Worm (Caenorhabditis elegans) whole organism, L3 larva: ENCODE results near the gene lgc-5.
"Not testable (repeated sequence)": the region's sequence is repeated elsewhere in the genome, so short reads cannot be mapped to it uniquely, and the experiment has no call there.

Source experiments
- R02D3.7 ChIP-seq: fragments of 150-350 bp; optimal IDR thresholded peaks from 2 replicates; lab custom pipeline; 2014; ENCODE audit warnings: missing biosample characterization, missing genetic modification characterization
- ceh-16 ChIP-seq: sonication (generic microtip); optimal IDR thresholded peaks from 2 replicates; lab custom pipeline; 2017; ENCODE audit warnings: missing biosample characterization, missing genetic modification characterization
- ceh-28 ChIP-seq: fragments of 150-350 bp; optimal IDR thresholded peaks from 2 replicates; lab custom pipeline; 2014; ENCODE audit warnings: missing biosample characterization, missing genetic modification reagents, missing genetic modification characterization
- ceh-82 ChIP-seq: fragments of 150-350 bp; optimal IDR thresholded peaks from 2 replicates; lab custom pipeline; 2014; ENCODE audit warnings: missing biosample characterization, missing genetic modification characterization
- ceh-9 ChIP-seq: sonication (generic microtip); optimal IDR thresholded peaks from 2 replicates; lab custom pipeline; 2018; ENCODE audit warnings: missing biosample characterization, missing genetic modification characterization
- egl-27 ChIP-seq: sonication (generic microtip); optimal IDR thresholded peaks from 4 replicates; lab custom pipeline; 2017; ENCODE audit warnings: missing biosample characterization, missing genetic modification reagents, missing genetic modification characterization
- elt-1 ChIP-seq: fragments of 150-350 bp; optimal IDR thresholded peaks from 2 replicates; lab custom pipeline; 2014; ENCODE audit warnings: missing biosample characterization, missing genetic modification characterization
- elt-2 ChIP-seq: sonication (generic microtip); optimal IDR thresholded peaks from 2 replicates; lab custom pipeline; 2016; ENCODE audit warnings: missing genetic modification reagents, mild to moderate bottlenecking, missing genetic modification characterization, missing compliant biosample characterization
- elt-3 ChIP-seq, 3 experiments: fragments of 150-350 bp in 1 of 3; sonication (generic microtip) in 2 of 3; optimal IDR thresholded peaks; 2 replicates in 2 of 3; 4 replicates in 1 of 3; lab custom pipeline; 2014 to 2017; ENCODE audit warnings: missing biosample characterization in 3 of 3, missing genetic modification characterization in 3 of 3
- eor-1 ChIP-seq, 2 experiments: fragments of 150-350 bp; optimal IDR thresholded peaks; 2 replicates each; lab custom pipeline; 2014 to 2018; ENCODE audit warnings: missing biosample characterization in 2 of 2, missing genetic modification characterization in 2 of 2
- fkh-2 ChIP-seq: fragments of 150-350 bp; optimal IDR thresholded peaks from 2 replicates; lab custom pipeline; 2014; ENCODE audit warnings: missing biosample characterization, missing genetic modification reagents, missing genetic modification characterization
- fos-1 ChIP-seq: fragments of 150-350 bp; optimal IDR thresholded peaks from 2 replicates; lab custom pipeline; 2014; ENCODE audit warnings: missing biosample characterization, missing genetic modification characterization
- hmg-11 ChIP-seq: sonication (generic microtip); optimal IDR thresholded peaks from 2 replicates; lab custom pipeline; 2016; ENCODE audit warnings: missing genetic modification characterization, missing compliant biosample characterization
- jun-1 ChIP-seq: fragments of 150-350 bp; optimal IDR thresholded peaks from 2 replicates; lab custom pipeline; 2014; ENCODE audit warnings: missing biosample characterization, missing genetic modification reagents, missing genetic modification characterization
- lin-15B ChIP-seq: fragments of 150-350 bp; optimal IDR thresholded peaks from 2 replicates; lab custom pipeline; 2014; ENCODE audit warnings: missing biosample characterization, missing genetic modification characterization
- mdl-1 ChIP-seq: fragments of 150-350 bp; optimal IDR thresholded peaks from 2 replicates; lab custom pipeline; 2014; ENCODE audit warnings: missing biosample characterization, missing genetic modification characterization
- mml-1 ChIP-seq: fragments of 150-350 bp; sonication (generic microtip); optimal IDR thresholded peaks from 3 replicates; lab custom pipeline; 2014; ENCODE audit warnings: missing biosample characterization, missing genetic modification characterization
- nfya-1 ChIP-seq: sonication (generic microtip); optimal IDR thresholded peaks from 2 replicates; lab custom pipeline; 2017; ENCODE audit warnings: missing genetic modification characterization, mild to moderate bottlenecking, missing compliant biosample characterization, antibody characterized with exemption, moderate library complexity; ENCODE audit not compliant: insufficient read depth
- nhr-12 ChIP-seq: fragments of 150-350 bp; optimal IDR thresholded peaks from 2 replicates; lab custom pipeline; 2014; ENCODE audit warnings: missing biosample characterization, missing genetic modification characterization
- nhr-23 ChIP-seq: fragments of 150-350 bp; optimal IDR thresholded peaks from 2 replicates; lab custom pipeline; 2014; ENCODE audit warnings: missing biosample characterization, missing genetic modification reagents, missing genetic modification characterization
- nhr-237 ChIP-seq: fragments of 150-350 bp; optimal IDR thresholded peaks from 2 replicates; lab custom pipeline; 2014; ENCODE audit warnings: missing biosample characterization, missing genetic modification characterization
- nhr-43 ChIP-seq: sonication (generic microtip); optimal IDR thresholded peaks from 2 replicates; lab custom pipeline; 2016; ENCODE audit warnings: mild to moderate bottlenecking, missing genetic modification characterization, missing compliant biosample characterization; ENCODE audit not compliant: poor library complexity, severe bottlenecking
- nhr-67 ChIP-seq: fragments of 150-350 bp; optimal IDR thresholded peaks from 2 replicates; lab custom pipeline; 2014; ENCODE audit warnings: missing biosample characterization, missing genetic modification characterization
- nhr-76 ChIP-seq: fragments of 150-350 bp; sonication (generic microtip); optimal IDR thresholded peaks from 5 replicates; lab custom pipeline; 2014; ENCODE audit warnings: missing biosample characterization, missing genetic modification characterization
- nhr-77 ChIP-seq: fragments of 150-350 bp; optimal IDR thresholded peaks from 2 replicates; lab custom pipeline; 2014; ENCODE audit warnings: missing biosample characterization, missing genetic modification characterization
- pqm-1 ChIP-seq: fragments of 150-350 bp; optimal IDR thresholded peaks from 2 replicates; lab custom pipeline; 2017; ENCODE audit warnings: missing biosample characterization, missing genetic modification characterization, inconsistent platforms
- sea-2 ChIP-seq: fragments of 150-350 bp; sonication (generic microtip); optimal IDR thresholded peaks from 4 replicates; lab custom pipeline; 2014; ENCODE audit warnings: missing biosample characterization, missing genetic modification reagents, missing genetic modification characterization
- snpc-4 ChIP-seq: fragments of 150-350 bp; optimal IDR thresholded peaks from 2 replicates; lab custom pipeline; 2014; ENCODE audit warnings: missing biosample characterization, missing genetic modification characterization
- tbx-2 ChIP-seq: sonication (generic microtip); optimal IDR thresholded peaks from 2 replicates; lab custom pipeline; 2016; ENCODE audit warnings: mild to moderate bottlenecking, missing genetic modification characterization, missing compliant biosample characterization
- unc-39 ChIP-seq: sonication (generic microtip); optimal IDR thresholded peaks from 4 replicates; lab custom pipeline; 2017; ENCODE audit warnings: missing biosample characterization, missing genetic modification characterization
- zag-1 ChIP-seq: fragments of 150-350 bp; optimal IDR thresholded peaks from 2 replicates; lab custom pipeline; 2014; ENCODE audit warnings: missing biosample characterization, missing genetic modification characterization
- ztf-11 ChIP-seq: fragments of 150-350 bp; optimal IDR thresholded peaks from 2 replicates; lab custom pipeline; 2014; ENCODE audit warnings: missing biosample characterization, missing genetic modification characterization

lgc-5 gene

DNA sequence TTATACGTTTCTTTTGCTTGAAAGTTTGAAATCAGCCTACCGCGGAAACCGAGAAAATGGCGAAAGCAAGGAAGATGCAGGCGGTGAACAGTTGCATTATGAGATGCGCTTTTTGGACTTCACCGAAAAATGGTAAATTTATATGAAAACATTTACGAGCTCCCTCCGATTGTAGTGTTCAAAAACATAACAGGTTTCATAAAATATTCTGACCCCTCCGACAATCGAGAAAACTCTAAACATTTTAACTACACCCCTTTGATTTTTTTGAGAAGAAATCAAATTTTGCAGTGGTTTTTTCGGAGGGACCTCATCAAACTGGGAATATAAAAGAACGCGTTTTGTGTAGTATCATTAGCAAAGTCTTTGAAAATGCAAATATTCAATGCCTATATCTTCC lies 4.6 kb downstream of the lgc-5 start, which contains the start of the genes F17E9.18 and F17E9.15:
TSS of gene F17E9.18 (minus strand) at position 101 of the 400 bp plus-strand sequence.
TSS of gene F17E9.15 (plus strand) at position 368 of the 400 bp plus-strand sequence.
- TF ChIP-seq nhr-67 (tag; lab: Kevin White, UChicago) = no peak
- TF ChIP-seq elt-2 = no peak
- no peak for TF ChIP-seq nhr-43

DNA sequence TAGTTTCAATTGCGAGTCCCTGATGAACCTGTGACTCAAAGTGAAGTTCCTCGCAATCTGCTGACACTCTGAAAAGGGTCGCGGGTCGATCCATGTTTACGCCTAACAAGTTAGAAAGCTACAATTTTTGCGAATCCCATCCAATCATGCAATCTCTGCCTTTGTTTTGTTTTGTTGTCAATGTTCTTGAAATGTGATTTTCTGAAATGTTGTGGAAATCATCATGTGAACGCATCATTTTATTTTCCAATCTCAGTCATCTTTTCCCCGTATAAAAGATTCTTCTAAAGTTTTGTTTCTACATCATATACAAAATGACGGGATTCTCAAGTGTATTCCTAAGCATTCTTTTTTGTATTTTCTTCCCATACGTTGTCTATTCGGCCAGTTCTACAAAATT lies 5.6 kb downstream of the lgc-5 start, which contains the start of gene F17E9.4:
TSS of gene F17E9.4 (plus strand) at position 301 of the 400 bp plus-strand sequence.
- TF ChIP-seq eor-1 (tag; optimal IDR thresholded peaks at IDR 0.05; lab: Kevin White, UChicago) (no peak), ztf-11 (tag; lab: Kevin White, UChicago) (no peak), ceh-82 (tag; lab: Kevin White, UChicago) (no peak), jun-1 (tag; lab: Kevin White, UChicago) (no peak), fkh-2 (tag; lab: Kevin White, UChicago) (no peak), unc-39 (tag; lab: Kevin White, UChicago) (no peak), nhr-76 (no peak), ceh-9 (tag; lab: Kevin White, UChicago) (no peak), ceh-16 (tag; lab: Kevin White, UChicago) (no peak), nfya-1 (tag; lab: Kevin White, UChicago) (no peak), snpc-4 (tag; lab: Kevin White, UChicago) (no peak), nhr-23 (no peak), nhr-12 (tag; lab: Kevin White, UChicago) (no peak), zag-1 (tag; lab: Kevin White, UChicago) (no peak)

DNA sequence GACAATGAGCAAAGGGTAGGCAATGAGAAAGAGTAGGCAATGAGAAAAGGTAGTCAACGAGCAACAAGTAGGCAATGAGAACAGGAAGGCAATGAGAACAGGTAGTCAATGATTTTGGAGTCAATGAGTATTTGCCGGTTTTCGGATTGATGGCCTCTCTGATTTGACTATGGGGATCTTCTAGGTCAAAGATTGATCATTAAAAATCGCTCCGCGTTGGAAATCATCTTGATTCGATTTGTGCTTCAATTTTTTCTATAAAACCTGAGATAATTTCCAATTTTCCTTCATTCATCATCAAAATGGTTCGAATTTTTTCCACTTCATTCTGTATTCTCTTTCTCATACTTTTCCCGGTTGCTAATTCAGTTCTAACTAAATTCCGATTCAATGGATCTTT lies 9.6 kb downstream of the lgc-5 start, which contains the start of gene F17E9.16:
TSS of gene F17E9.16 (plus strand) at position 301 of the 400 bp plus-strand sequence.
- TF ChIP-seq mdl-1 (tag; lab: Kevin White, UChicago); ceh-9 (tag; lab: Kevin White, UChicago); ceh-28: not testable (repeated sequence)

ce11 chrIV:8354572-8354971 lies 12.1 kb downstream of the lgc-5 start, which contains the start of gene F17E9.3:
Gene F17E9.3 (plus strand): TSS chrIV:8354872.
- TF ChIP-seq ceh-28 = no peak

DNA sequence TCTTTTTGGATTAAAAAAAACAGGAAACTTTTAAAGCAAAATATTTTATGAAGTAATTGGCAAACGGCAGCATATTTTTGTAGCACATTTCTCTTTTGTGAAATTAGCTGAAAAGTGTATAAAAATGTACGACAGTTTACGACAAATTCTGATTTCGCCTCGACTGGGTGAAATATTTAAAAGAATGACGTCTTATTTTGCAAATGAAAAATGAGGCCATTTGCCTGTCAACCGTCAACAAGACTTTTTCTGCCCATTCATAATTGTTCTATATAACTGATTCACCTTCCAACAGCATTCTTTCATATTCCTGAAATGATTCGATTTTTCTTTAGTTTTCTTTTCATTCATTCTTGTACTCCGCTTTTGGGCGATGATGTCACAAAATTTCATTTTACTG lies 13.1 kb downstream of the lgc-5 start, which contains the start of the genes F17E9.2 and col-116:
TSS of gene F17E9.2 (plus strand) at position 301 of the 400 bp plus-strand sequence.
TSS of gene col-116 (plus strand) at position 315 of the 400 bp plus-strand sequence.
- TF ChIP-seq R02D3.7 (tag; lab: Kevin White, UChicago) (no peak), mml-1 (tag; lab: Kevin White, UChicago) (no peak)

- TF ChIP-seq jun-1 (tag; lab: Kevin White, UChicago) (no peak), fkh-2 (tag; lab: Kevin White, UChicago) (no peak), elt-3 (tag; optimal IDR thresholded peaks at IDR 0.05; lab: Kevin White, UChicago) (no peak), ztf-11 (tag; lab: Kevin White, UChicago) (no peak), elt-1 (no peak)
Measured at ce11 chrIV:8357299-8357698, 14.8 kb downstream of the lgc-5 start.

DNA sequence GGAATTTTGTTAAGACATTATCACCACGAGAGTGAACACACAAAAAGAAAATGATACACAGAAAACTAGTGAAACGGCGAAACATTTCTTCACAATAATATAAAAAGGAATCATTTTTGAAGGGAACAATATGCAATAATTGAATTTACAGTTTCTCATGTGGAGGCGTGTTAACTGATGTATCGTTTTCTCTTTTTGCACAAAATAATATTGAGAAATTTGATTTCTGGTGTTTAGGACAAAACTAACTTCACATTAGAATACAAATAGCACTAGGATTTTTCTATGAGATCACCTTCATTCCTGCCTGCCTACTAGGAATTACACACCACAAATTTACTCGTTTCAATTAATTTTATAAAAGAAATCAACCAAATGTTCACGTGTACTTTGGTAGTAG lies 16.0 kb downstream of the lgc-5 start, which contains the start of gene D2096.13:
TSS of gene D2096.13 (minus strand) at position 101 of the 400 bp plus-strand sequence.
- TF ChIP-seq egl-27 (tag; lab: Kevin White, UChicago) = no peak
- TF ChIP-seq lin-15B (tag; lab: Kevin White, UChicago) = no peak
- no peak for TF ChIP-seq nhr-77 (tag; lab: Kevin White, UChicago)
- TF ChIP-seq fos-1 (tag; lab: Kevin White, UChicago) = no peak
- TF ChIP-seq sea-2 (GFP tag; lab: Kevin White, UChicago) = no peak
- no peak for TF ChIP-seq pqm-1 (tag; lab: Kevin White, UChicago)
- no peak for TF ChIP-seq tbx-2 (tag; lab: Kevin White, UChicago)
- TF ChIP-seq nhr-237 (tag; lab: Kevin White, UChicago) = no peak
- no peak for TF ChIP-seq fkh-2 (tag; lab: Kevin White, UChicago)
- TF ChIP-seq elt-3 (tag; optimal IDR thresholded peaks at IDR 0.05; lab: Kevin White, UChicago) = no peak
- TF ChIP-seq hmg-11 (tag; lab: Kevin White, UChicago) = no peak
- no peak for TF ChIP-seq nfya-1 (tag; lab: Kevin White, UChicago)
- TF ChIP-seq, all 47 proteins: peak for 0
